Worm (Caenorhabditis elegans) whole organism, L4/young adult: ENCODE data around the gene kbp-4.

Source experiments
- W03F9.2 ChIP-seq: fragments of 150-350 bp; optimal IDR thresholded peaks from 2 replicates; lab custom pipeline; 2014; ENCODE audit warnings: missing biosample characterization, missing genetic modification characterization
- dao-5 ChIP-seq: sonication (generic microtip); optimal IDR thresholded peaks from 2 replicates; lab custom pipeline; 2016; ENCODE audit warnings: missing genotype, missing genetic modification characterization, moderate library complexity, missing compliant biosample characterization
- him-1 ChIP-seq: sonication (generic microtip); optimal IDR thresholded peaks from 2 replicates; lab custom pipeline; 2016; ENCODE audit warnings: missing genotype, missing genetic modification reagents, missing genetic modification characterization, missing compliant biosample characterization

kbp-4 gene

DNA sequence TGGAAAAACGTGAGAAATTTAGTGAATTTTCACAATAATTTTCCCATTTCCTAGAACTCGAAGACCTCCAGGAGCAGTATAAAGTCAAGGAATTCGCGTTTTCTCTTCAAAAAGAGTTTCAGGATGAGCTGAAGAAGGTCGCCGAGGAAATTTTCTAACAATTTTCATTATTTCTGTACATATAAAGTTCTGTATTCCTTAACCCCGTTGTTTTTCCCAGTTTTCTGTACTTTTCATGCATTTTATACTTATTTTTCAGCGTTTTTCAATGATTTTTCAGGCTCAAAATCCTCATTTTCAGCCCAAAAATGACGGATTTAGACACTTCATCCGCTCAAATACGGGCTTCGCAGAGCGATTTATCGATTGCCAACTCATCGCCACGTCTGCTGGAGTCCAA, 400 bp downstream of the kbp-4 start, which contains the start of gene par-2:
Gene par-2, plus strand, starts transcription at position 301 of the 400 bp plus-strand sequence.
- TF ChIP-seq W03F9.2 (tag; lab: Kevin White, UChicago) (no peak), dao-5 (no peak), him-1 (tag; lab: Kevin White, UChicago) (no peak)

DNA sequence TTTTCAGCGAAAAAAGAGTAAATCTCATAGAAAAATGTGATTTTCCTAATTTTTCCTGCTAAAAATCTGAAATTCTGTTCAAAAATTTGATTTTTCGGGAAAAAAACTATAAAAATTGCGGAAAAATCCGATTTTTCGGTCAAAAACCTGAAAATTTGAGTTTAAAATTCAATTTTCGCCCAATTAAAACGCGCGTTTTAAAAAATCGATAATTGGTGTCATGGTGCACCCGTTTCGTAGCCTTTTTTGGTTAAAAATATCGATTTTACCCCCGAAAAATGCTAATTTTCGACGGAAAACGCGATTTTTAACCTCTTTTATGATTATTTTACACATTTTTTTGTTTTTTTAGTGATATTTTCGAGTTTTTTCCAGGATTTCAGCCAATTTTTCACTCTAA, 4.3 kb downstream of the kbp-4 start:
- TF ChIP-seq dao-5 (no peak), W03F9.2 (tag; lab: Kevin White, UChicago) (no peak), him-1 (tag; lab: Kevin White, UChicago) (no peak)

DNA sequence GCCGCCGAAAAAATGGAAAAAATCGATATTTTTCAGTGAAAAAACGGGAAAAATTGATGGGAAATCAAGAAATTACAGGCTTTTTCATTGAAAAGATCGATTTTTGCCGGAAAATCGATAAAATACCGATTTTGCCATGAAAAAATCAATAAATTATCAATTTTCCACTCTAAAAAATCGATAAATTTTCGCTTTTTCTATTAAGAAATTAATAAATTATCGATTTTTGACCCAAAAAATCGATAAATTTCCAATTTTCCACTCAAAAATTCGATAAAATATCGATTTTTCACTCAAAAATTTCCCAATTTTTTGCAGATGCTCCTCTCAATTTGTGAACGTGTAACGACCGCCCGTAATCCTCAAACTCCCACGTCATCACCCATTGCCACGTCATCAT, 13.7 kb downstream of the kbp-4 start:
- TF ChIP-seq W03F9.2 (tag; lab: Kevin White, UChicago) (no peak), dao-5 (no peak), him-1 (tag; lab: Kevin White, UChicago) (no peak)

DNA sequence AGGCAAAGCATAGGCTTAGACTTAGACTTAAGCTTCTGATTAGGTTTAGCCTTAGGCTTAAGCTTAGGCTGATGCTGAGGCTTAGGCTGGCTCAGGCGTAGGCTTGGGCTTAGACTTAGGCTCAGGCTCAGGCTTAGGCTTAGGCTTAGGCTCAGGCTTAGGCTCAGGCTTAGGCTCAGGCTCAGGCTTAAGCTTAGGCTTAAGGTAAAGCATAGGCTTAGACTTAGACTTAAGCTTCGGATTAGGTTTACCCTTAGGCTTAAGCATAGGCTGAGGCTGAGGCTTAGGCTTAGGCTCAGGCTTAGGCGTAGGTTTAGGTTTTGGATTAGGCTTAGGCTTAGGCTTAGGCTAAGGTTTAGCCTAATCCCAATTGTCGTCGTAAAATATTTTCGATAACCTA, 18.8 kb downstream of the kbp-4 start:
- TF ChIP-seq W03F9.2 (tag; lab: Kevin White, UChicago) (no peak), dao-5 (no peak), him-1 (tag; lab: Kevin White, UChicago) (no peak)

DNA sequence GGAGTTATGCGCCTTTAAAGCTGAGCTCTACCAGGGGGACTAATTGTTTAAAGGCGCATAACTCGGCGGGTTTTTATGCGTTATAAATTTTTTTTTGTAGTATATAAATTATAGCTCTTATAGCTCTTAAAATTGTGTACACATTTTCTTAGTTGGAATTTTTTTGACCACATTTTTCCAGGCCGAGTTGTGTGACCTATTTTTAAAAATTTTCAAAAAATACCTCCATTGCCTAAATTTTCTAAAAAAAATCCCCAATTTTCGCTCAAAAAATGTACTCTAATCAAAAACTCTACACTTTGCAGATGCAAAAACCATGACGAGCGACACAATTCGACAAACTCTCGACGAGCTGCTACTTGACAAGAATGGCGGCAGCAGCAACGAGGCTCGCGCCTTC, 22.2 kb downstream of the kbp-4 start, which contains the start of gene exc-6:
Gene exc-6, plus strand, starts transcription at position 301 of the 400 bp plus-strand sequence.
- TF ChIP-seq him-1 (tag; lab: Kevin White, UChicago) (no peak), dao-5 (no peak)

DNA sequence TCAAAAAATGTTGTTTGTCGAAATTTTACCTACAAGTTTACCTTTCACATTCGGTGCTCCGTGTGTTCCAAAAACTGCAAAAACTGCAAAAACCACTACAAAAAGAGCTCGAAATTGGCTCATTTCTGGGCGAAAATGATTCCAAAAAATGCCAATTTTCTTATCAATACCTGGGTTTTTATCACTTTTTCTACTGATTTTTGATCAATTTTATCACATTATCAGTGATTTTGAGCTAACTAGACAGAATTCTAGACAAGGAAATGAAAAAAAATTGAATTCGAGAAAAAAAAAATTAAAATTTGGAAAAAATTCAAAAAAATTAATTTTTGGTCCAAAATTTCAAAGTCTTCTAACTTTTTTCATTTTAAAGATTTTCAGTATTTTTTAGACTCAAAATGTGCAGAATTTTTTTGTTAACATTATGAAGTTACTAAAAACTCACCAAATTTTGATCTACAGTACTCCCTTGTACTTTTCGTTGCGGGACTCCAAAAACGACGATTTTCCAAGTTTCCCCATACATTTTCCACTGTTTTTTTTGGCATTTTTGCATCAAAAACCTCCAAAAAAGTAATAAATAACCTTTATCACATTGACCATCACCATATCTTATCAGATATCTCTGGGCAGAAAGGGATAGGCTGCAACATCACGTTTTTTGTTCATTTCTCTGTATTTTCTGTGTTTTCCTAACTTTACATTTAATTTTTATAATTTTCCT, 35.3 kb downstream of the kbp-4 start, which contains the start of the genes F58B6.1 and acsd-1:
Gene F58B6.1, minus strand, starts transcription at position 133 of the 724 bp plus-strand sequence.
Gene acsd-1, plus strand, starts transcription at position 674 of the 724 bp plus-strand sequence.
- TF ChIP-seq dao-5 (no peak), him-1 (tag; lab: Kevin White, UChicago) (no peak)

DNA sequence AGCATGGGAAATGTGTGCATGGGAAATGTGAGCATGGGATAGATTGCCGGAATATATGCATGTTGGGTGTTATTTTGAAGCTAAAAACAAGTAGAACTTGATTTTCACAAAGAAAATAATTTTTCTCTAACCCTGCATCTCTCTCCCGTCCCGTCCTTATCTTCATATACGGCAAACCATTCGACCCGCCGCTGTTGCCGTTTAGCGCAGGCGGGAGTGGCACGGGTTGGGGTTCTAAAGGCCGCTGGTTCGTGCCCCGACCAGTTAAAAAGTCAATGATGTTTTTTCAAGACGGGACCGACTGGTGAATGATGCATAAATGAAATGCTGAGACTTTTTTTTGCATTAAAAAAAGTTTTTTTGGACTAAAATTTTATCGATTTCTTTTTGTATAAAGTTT, 41.5 kb downstream of the kbp-4 start:
- no peak for TF ChIP-seq dao-5
- no peak for TF ChIP-seq W03F9.2 (tag; lab: Kevin White, UChicago)
- TF ChIP-seq him-1 (tag; lab: Kevin White, UChicago), result no peak

DNA sequence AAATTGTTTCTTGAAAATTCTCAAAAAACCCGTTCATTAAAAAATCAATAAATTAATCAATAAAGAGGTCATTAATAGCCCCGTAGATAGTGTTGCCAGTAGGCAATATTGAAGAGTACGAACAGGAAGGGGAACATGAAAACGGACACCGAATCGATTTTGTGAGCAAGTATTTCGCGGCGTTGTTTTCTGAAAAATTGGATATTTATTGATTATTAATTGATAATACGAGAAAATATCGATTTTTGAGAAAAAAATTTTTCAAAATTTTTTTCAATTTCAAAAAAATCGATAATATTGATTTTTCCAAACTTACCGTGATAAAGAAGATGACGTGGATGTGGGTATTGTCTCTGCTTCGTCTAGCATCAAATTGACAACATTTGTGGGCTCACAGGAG, 44.8 kb downstream of the kbp-4 start:
- TF ChIP-seq him-1 (tag; lab: Kevin White, UChicago) (no peak), dao-5 (no peak), W03F9.2 (tag; lab: Kevin White, UChicago) (no peak)
